Worm (Caenorhabditis elegans) whole organism, midembryonic: ENCODE results near the gene srsx-40.

Experiments
- T22C8.4 ChIP-seq: fragments of 200-800 bp; sonication (Bioruptor generic); IDR thresholded peaks from 2 replicates; pipeline ENCODE4 v1.3.6; 2022; ENCODE audit warnings: missing genetic modification characterization, missing compliant biosample characterization
- cog-1 ChIP-seq: sonication (generic microtip); optimal IDR thresholded peaks from 2 replicates; lab custom pipeline; 2016; ENCODE audit warnings: missing genetic modification characterization, missing compliant biosample characterization
- flt-1 ChIP-seq: fragments of 200-800 bp; sonication (Bioruptor generic); IDR thresholded peaks from 2 replicates; pipeline ENCODE4 v1.3.6; 2022; ENCODE audit warnings: missing genetic modification characterization, missing compliant biosample characterization
- klf-2 ChIP-seq: fragments of 200-800 bp; sonication (Bioruptor generic); conservative IDR thresholded peaks from 2 replicates; pipeline ENCODE4 v1.3.6; 2022; ENCODE audit warnings: missing genetic modification reagents, missing genetic modification characterization, missing compliant biosample characterization
- med-1 ChIP-seq: sonication (generic microtip); optimal IDR thresholded peaks from 2 replicates; lab custom pipeline; 2017; ENCODE audit warnings: missing genetic modification characterization, mild to moderate bottlenecking, missing compliant biosample characterization, antibody characterized with exemption, missing genetic modification reagents; ENCODE audit not compliant: insufficient read depth
- ref-1 ChIP-seq: fragments of 200-800 bp; sonication (Bioruptor generic); conservative IDR thresholded peaks from 2 replicates; pipeline ENCODE4 v1.3.6; 2022; ENCODE audit warnings: missing genetic modification reagents, missing genetic modification characterization, missing compliant biosample characterization
- tab-1 ChIP-seq: fragments of 200-800 bp; sonication (Bioruptor generic); IDR thresholded peaks from 2 replicates; pipeline ENCODE4 v1.3.6; 2022; ENCODE audit warnings: missing genetic modification characterization, missing compliant biosample characterization
- ztf-23 ChIP-seq: fragments of 200-800 bp; sonication (Bioruptor generic); IDR thresholded peaks from 2 replicates; pipeline ENCODE4 v1.3.6; 2022; ENCODE audit warnings: missing genetic modification reagents, missing genetic modification characterization, missing compliant biosample characterization
- ztf-29 ChIP-seq: fragments of 200-800 bp; sonication (Bioruptor generic); IDR thresholded peaks from 2 replicates; pipeline ENCODE4 v1.3.6; 2022; ENCODE audit warnings: missing genetic modification reagents, missing genetic modification characterization, missing compliant biosample characterization

srsx-40 gene

ce11 chrV:7651757-7652156 is 51.7 kb downstream of the srsx-40 start, which contains the start of gene srh-234:
TSS of gene srh-234 (minus strand) at chrV:7651857.
- TF ChIP-seq med-1 (no peak), ref-1 (GFP tag; lab: Robert Waterston, UW) (no peak), flt-1 (GFP tag; lab: Robert Waterston, UW) (no peak), ztf-23 (GFP tag; lab: Robert Waterston, UW) (no peak), ztf-29 (GFP tag; lab: Robert Waterston, UW) (no peak), tab-1 (GFP tag; lab: Robert Waterston, UW) (no peak), klf-2 (GFP tag; lab: Robert Waterston, UW) (no peak), T22C8.4 (GFP tag; lab: Robert Waterston, UW) (no peak), cog-1 (tag; lab: Kevin White, UChicago) (no peak)
